Worm (Caenorhabditis elegans) whole organism, L2 larva: ENCODE measurements around the gene div-1.

Experiments
- C34F6.9 ChIP-seq: fragments of 150-350 bp; optimal IDR thresholded peaks from 2 replicates; lab custom pipeline; 2014; ENCODE audit warnings: missing biosample characterization, missing genetic modification characterization
- F13H6.1 ChIP-seq: sonication (generic microtip); optimal IDR thresholded peaks from 2 replicates; lab custom pipeline; 2016; ENCODE audit warnings: missing genetic modification characterization, missing compliant biosample characterization
- R02D3.7 ChIP-seq: fragments of 150-350 bp; optimal IDR thresholded peaks from 2 replicates; lab custom pipeline; 2014; ENCODE audit warnings: missing biosample characterization, missing genetic modification characterization
- Y55F3AM.14 ChIP-seq: fragments of 200-800 bp; sonication (Bioruptor generic); optimal IDR thresholded peaks from 2 replicates; lab custom pipeline; 2018; ENCODE audit warnings: mild to moderate bottlenecking, missing genetic modification characterization, missing compliant biosample characterization
- blmp-1 ChIP-seq: sonication (generic microtip); optimal IDR thresholded peaks from 2 replicates; lab custom pipeline; 2017; ENCODE audit warnings: missing genetic modification characterization, mild to moderate bottlenecking, missing compliant biosample characterization, antibody characterized with exemption, moderate library complexity; ENCODE audit not compliant: insufficient read depth
- ceh-16 ChIP-seq: fragments of 150-350 bp; optimal IDR thresholded peaks from 2 replicates; lab custom pipeline; 2014; ENCODE audit warnings: missing biosample characterization, missing genetic modification characterization
- crh-2 ChIP-seq: sonication (generic microtip); optimal IDR thresholded peaks from 2 replicates; lab custom pipeline; 2017; ENCODE audit warnings: missing biosample characterization, missing genetic modification characterization
- dmd-4 ChIP-seq: sonication (generic microtip); optimal IDR thresholded peaks from 2 replicates; lab custom pipeline; 2017; ENCODE audit warnings: missing biosample characterization, missing genetic modification characterization
- egl-27 ChIP-seq: sonication (generic microtip); optimal IDR thresholded peaks from 3 replicates; lab custom pipeline; 2017; ENCODE audit warnings: missing biosample characterization, missing genetic modification reagents, missing genetic modification characterization
- elt-1 ChIP-seq: fragments of 150-350 bp; optimal IDR thresholded peaks from 2 replicates; lab custom pipeline; 2014; ENCODE audit warnings: missing biosample characterization, missing genetic modification characterization
- elt-3 ChIP-seq: sonication (generic microtip); optimal IDR thresholded peaks from 2 replicates; lab custom pipeline; 2017; ENCODE audit warnings: missing biosample characterization, missing genetic modification characterization
- fos-1 ChIP-seq: fragments of 150-350 bp; optimal IDR thresholded peaks from 2 replicates; lab custom pipeline; 2014; ENCODE audit warnings: missing biosample characterization, missing genetic modification characterization
- gmeb-1 ChIP-seq: fragments of 150-350 bp; optimal IDR thresholded peaks from 2 replicates; lab custom pipeline; 2014; ENCODE audit warnings: missing biosample characterization, missing genetic modification characterization
- lin-13 ChIP-seq: fragments of 150-350 bp; optimal IDR thresholded peaks from 2 replicates; lab custom pipeline; 2014; ENCODE audit warnings: missing biosample characterization, missing genetic modification reagents, missing genetic modification characterization
- lin-39 ChIP-seq: fragments of 150-350 bp; optimal IDR thresholded peaks from 2 replicates; lab custom pipeline; 2014; ENCODE audit warnings: missing biosample characterization, missing genetic modification reagents, missing genetic modification characterization
- mab-5 ChIP-seq: fragments of 150-350 bp; optimal IDR thresholded peaks from 2 replicates; lab custom pipeline; 2014; ENCODE audit warnings: missing biosample characterization, missing genetic modification characterization
- mbf-1 ChIP-seq: sonication (generic microtip); optimal IDR thresholded peaks from 2 replicates; lab custom pipeline; 2017; ENCODE audit warnings: missing biosample characterization, missing genetic modification characterization
- nhr-10 ChIP-seq: sonication (generic microtip); optimal IDR thresholded peaks from 2 replicates; lab custom pipeline; 2017; ENCODE audit warnings: missing biosample characterization, missing genetic modification characterization
- nhr-11 ChIP-seq: fragments of 150-350 bp; optimal IDR thresholded peaks from 2 replicates; lab custom pipeline; 2014; ENCODE audit warnings: missing biosample characterization, missing genetic modification characterization
- nhr-12 ChIP-seq: fragments of 150-350 bp; optimal IDR thresholded peaks from 2 replicates; lab custom pipeline; 2014; ENCODE audit warnings: missing biosample characterization, missing genetic modification characterization
- nhr-129 ChIP-seq: fragments of 150-350 bp; optimal IDR thresholded peaks from 2 replicates; lab custom pipeline; 2014; ENCODE audit warnings: missing biosample characterization, missing genetic modification characterization
- nhr-21 ChIP-seq: fragments of 150-350 bp; optimal IDR thresholded peaks from 2 replicates; lab custom pipeline; 2014; ENCODE audit warnings: missing biosample characterization, missing genetic modification characterization
- nhr-23 ChIP-seq: fragments of 150-350 bp; optimal IDR thresholded peaks from 2 replicates; lab custom pipeline; 2014; ENCODE audit warnings: missing biosample characterization, missing genetic modification reagents, missing genetic modification characterization
- nhr-237 ChIP-seq: fragments of 150-350 bp; optimal IDR thresholded peaks from 2 replicates; lab custom pipeline; 2014; ENCODE audit warnings: missing biosample characterization, missing genetic modification characterization
- nhr-25 ChIP-seq: fragments of 150-350 bp; sonication (generic microtip); optimal IDR thresholded peaks from 3 replicates; lab custom pipeline; 2014; ENCODE audit warnings: missing biosample characterization, missing genetic modification characterization
- nhr-6 ChIP-seq: fragments of 150-350 bp; optimal IDR thresholded peaks from 2 replicates; lab custom pipeline; 2014; ENCODE audit warnings: missing biosample characterization, missing genetic modification characterization
- nhr-77 ChIP-seq: fragments of 150-350 bp; optimal IDR thresholded peaks from 2 replicates; lab custom pipeline; 2014; ENCODE audit warnings: missing biosample characterization, missing genetic modification characterization
- peb-1 ChIP-seq: fragments of 150-350 bp; optimal IDR thresholded peaks from 2 replicates; lab custom pipeline; 2014; ENCODE audit warnings: missing biosample characterization, missing genetic modification characterization
- skn-1 ChIP-seq: sonication (generic microtip); optimal IDR thresholded peaks from 2 replicates; lab custom pipeline; 2017; ENCODE audit warnings: missing biosample characterization, missing genetic modification characterization
- sma-3 ChIP-seq: sonication (generic microtip); optimal IDR thresholded peaks from 2 replicates; lab custom pipeline; 2016; ENCODE audit warnings: missing genetic modification reagents, missing genetic modification characterization, missing compliant biosample characterization
- sma-9 ChIP-seq, 2 experiments: fragments of 150-350 bp in 1 of 2; sonication (generic microtip) in 1 of 2; optimal IDR thresholded peaks; 2 replicates each; lab custom pipeline; 2014 to 2016; ENCODE audit warnings: missing genetic modification characterization in 2 of 2, mild to moderate bottlenecking in 1 of 2, missing biosample characterization in 1 of 2, missing compliant biosample characterization in 1 of 2, missing genetic modification reagents in 1 of 2, moderate library complexity in 1 of 2
- snpc-4 ChIP-seq: fragments of 150-350 bp; optimal IDR thresholded peaks from 2 replicates; lab custom pipeline; 2014; ENCODE audit warnings: missing biosample characterization, missing genetic modification characterization
- unc-39 ChIP-seq: fragments of 150-350 bp; optimal IDR thresholded peaks from 2 replicates; lab custom pipeline; 2014; ENCODE audit warnings: missing biosample characterization, missing genetic modification characterization
- unc-55 ChIP-seq: fragments of 150-350 bp; sonication (generic microtip); optimal IDR thresholded peaks from 3 replicates; lab custom pipeline; 2014; ENCODE audit warnings: missing biosample characterization, missing genetic modification reagents, missing genetic modification characterization
- unc-62 ChIP-seq: fragments of 150-350 bp; optimal IDR thresholded peaks from 2 replicates; lab custom pipeline; 2014; ENCODE audit warnings: missing biosample characterization, missing genetic modification reagents, missing genetic modification characterization
- ztf-11 ChIP-seq: sonication (generic microtip); optimal IDR thresholded peaks from 2 replicates; lab custom pipeline; 2017; ENCODE audit warnings: missing biosample characterization, missing genetic modification characterization
- ztf-4 ChIP-seq: fragments of 150-350 bp; optimal IDR thresholded peaks from 2 replicates; lab custom pipeline; 2014; ENCODE audit warnings: missing biosample characterization, missing genetic modification characterization

div-1 gene

DNA sequence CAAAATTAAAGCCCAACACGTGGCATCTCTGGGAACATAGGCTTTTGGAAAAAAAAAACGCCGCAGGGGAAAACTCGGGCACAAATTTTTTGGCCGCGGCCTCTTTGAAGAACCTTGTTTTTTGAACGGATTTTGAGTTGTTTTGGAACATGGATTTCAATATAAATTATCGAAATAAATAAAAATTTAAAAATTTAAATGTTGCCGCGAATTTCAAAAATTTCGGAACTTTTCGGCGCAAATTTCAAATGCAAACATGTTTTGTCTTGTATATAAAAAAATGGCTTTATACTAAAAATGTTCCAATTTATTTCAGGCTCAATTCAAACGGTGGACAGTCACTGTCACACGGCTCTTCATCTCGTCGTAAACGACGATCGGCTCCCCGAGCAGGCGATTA lies 4.3 kb downstream of the div-1 start:
- no peak for TF ChIP-seq sma-3 (GFP tag; lab: Kevin White, UChicago)
- no peak for TF ChIP-seq fos-1 (tag; lab: Kevin White, UChicago)
- TF ChIP-seq sma-9 (GFP tag; optimal IDR thresholded peaks at IDR 0.05; lab: Kevin White, UChicago) = no peak
- TF ChIP-seq sma-9 (tag; optimal IDR thresholded peaks at IDR 0.05; lab: Kevin White, UChicago) = no peak
- no peak for TF ChIP-seq lin-13 (GFP tag; lab: Kevin White, UChicago)
- TF ChIP-seq dmd-4 (tag; lab: Kevin White, UChicago) = no peak
- TF ChIP-seq unc-55 (GFP tag; lab: Kevin White, UChicago) = no peak
- no peak for TF ChIP-seq mbf-1
- no peak for TF ChIP-seq nhr-129 (tag; lab: Kevin White, UChicago)
- no peak for TF ChIP-seq Y55F3AM.14 (GFP tag; lab: Kevin White, UChicago)
- no peak for TF ChIP-seq C34F6.9 (tag; lab: Kevin White, UChicago)

DNA sequence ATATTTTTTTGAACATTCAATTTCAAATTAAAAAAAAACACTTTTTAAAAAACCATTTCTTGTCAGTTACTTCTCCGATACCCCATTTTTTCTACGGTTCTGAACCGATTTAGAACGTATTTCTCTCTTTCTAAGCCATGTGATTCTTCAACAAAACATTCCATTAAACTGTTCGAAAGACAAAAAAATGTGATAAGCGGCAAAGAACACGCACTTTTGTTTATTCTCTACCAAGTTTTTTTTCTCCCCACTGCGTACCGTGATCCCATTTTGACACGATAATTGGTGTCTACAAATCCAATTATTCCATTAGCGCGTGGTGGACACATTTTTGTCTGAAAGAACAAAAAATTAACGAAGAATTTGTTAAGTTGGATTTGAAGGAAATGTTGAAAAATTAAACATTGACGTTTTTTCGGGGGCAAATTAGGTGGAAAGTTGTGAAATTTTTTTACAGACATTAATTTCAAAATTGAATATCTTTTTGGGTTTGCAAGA lies 7.0 kb downstream of the div-1 start:
- TF ChIP-seq elt-1 (tag; lab: Kevin White, UChicago) = no peak
- TF ChIP-seq nhr-129 (tag; lab: Kevin White, UChicago) = peak; percentile 13

DNA sequence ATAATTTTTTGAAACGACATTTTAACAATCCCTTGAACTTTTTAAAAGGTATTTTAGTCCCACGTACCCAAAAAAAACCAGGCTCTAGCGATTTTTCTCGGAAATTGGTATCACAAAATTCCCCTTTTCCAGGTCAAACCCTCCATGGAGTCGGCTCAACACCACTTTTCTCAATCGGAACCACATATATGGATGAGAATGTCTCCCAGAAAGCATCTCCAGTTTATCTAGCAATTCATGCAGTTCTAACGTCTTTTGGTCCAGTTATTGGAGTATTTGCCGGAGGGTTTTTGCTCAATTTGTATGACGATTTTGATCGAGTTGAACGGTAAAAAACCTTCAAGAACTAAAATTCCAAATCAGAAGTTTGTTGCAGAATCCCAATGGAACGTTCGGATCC lies 8.3 kb downstream of the div-1 start:
- no peak for TF ChIP-seq nhr-6
- no peak for TF ChIP-seq ztf-11 (tag; lab: Kevin White, UChicago)
- TF ChIP-seq nhr-77 (tag; lab: Kevin White, UChicago) = no peak
- TF ChIP-seq egl-27 = no peak
- no peak for TF ChIP-seq lin-39 (tag; lab: Kevin White, UChicago)
- no peak for TF ChIP-seq nhr-25 (tag; lab: Kevin White, UChicago)
- TF ChIP-seq fos-1 (tag; lab: Kevin White, UChicago) = no peak
- TF ChIP-seq R02D3.7 (tag; lab: Kevin White, UChicago) = no peak
- no peak for TF ChIP-seq nhr-10
- TF ChIP-seq C34F6.9 (tag; lab: Kevin White, UChicago) = no peak
- no peak for TF ChIP-seq unc-55 (GFP tag; lab: Kevin White, UChicago)
- TF ChIP-seq elt-1 (tag; lab: Kevin White, UChicago) = no peak
- TF ChIP-seq sma-3 (GFP tag; lab: Kevin White, UChicago) = no peak
- no peak for TF ChIP-seq crh-2 (tag; lab: Kevin White, UChicago)
- no peak for TF ChIP-seq peb-1 (tag; lab: Kevin White, UChicago)
- TF ChIP-seq nhr-237 (tag; lab: Kevin White, UChicago) = no peak

DNA sequence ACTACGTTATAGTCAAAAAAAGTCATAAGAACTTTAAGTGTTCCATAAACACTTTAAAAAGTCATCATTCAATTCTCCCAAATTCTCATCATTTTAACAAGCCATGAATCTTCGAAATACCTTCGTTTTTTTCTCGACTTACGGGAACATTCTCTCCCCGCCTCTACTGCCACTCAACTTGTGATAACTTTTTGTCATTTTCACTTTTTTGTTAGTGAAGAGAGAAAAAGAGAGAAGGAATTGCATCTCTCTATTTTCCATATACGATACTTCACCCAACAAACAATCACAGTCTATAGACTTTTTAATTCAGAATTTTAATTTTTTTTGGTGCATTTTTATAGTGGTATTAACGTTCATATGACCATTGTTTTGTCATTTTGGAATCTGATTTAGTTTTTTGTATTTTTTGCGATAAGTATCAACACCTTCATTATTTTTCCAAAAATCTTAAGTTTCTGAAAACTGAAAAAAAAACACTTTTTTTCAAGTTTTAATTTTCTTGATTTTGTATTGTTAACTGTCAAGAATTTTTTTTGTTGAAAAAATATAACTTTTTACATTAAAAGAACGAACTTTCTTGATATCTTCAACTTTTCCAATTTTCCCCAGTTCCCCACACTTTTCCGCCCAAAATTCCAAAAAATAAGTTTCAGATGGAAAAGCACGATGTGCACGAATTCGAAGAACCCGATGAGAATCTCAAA lies 9.8 kb downstream of the div-1 start, which contains the start of gene Y70G10A.3:
Gene Y70G10A.3 (plus strand): TSS at position 657 of the 707 bp plus-strand sequence.
- no peak for TF ChIP-seq unc-39 (tag; lab: Kevin White, UChicago)
- peak; percentile 29 for TF ChIP-seq blmp-1 (tag; lab: Kevin White, UChicago)
- TF ChIP-seq elt-3 (tag; lab: Kevin White, UChicago) = no peak

DNA sequence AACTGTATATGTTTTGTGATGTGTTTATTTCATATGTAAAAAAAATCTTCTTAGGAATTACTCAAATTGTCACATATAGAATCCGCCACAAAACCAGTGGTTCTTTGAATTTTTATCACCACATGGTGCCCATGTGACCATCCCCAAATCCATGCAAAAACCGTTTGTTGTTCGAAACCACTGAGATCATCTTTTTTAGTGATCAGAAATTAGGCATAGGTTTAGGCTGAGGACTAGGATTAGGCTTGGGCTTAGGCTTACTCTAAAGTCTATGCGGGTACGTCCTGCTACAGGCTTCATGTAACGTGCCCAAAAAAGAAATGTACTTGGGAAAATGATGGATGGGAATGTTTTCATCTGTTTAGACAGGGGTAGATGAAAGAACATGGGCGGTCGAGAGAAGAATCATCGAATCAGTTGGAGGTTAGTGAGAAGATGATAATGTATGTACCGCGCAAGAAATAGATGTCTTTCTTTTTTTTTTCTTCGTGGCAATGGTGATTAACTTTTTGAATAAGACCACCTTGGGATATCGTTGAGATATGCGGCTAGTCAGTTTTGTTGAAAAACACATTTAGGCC lies 12.0 kb downstream of the div-1 start:
- TF ChIP-seq fos-1 (tag; lab: Kevin White, UChicago) = peak; percentile 9
- TF ChIP-seq nhr-21 = peak; percentile 11
- TF ChIP-seq ceh-16 (tag; lab: Kevin White, UChicago) = no peak
- TF ChIP-seq, all 48 proteins: peak for 2

DNA sequence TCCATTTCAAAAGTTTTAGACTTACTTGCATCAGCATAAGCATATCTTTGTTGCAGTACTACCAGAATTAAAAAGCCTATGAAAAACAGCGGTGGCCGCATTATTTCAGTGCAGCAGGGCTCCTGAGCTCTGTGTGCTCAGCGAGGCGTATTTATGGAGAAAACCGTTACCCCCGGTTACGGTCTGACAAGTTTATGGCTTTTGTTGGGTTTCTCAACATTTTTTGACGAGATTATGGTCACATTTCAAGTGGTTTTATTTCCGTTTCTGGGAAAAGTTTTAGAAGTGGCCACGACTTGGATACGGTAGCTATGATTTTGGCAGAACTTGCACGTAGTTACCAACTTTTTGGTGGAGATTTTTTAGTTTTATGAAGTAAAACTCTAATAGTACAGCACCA lies 14.4 kb downstream of the div-1 start, which contains the start of gene paml-1:
Gene paml-1 (minus strand): TSS at position 101 of the 400 bp plus-strand sequence.
- TF ChIP-seq nhr-12 (tag; lab: Kevin White, UChicago) = no peak
- TF ChIP-seq mab-5 (tag; lab: Kevin White, UChicago) = no peak
- TF ChIP-seq peb-1 (tag; lab: Kevin White, UChicago) = no peak
- TF ChIP-seq fos-1 (tag; lab: Kevin White, UChicago) = no peak
- no peak for TF ChIP-seq egl-27
- TF ChIP-seq nhr-11 (tag; lab: Kevin White, UChicago) = no peak
- TF ChIP-seq sma-3 (GFP tag; lab: Kevin White, UChicago) = no peak
- TF ChIP-seq skn-1 (tag; lab: Kevin White, UChicago) = no peak
- no peak for TF ChIP-seq F13H6.1
- no peak for TF ChIP-seq ztf-4 (tag; lab: Kevin White, UChicago)
- TF ChIP-seq ztf-11 (tag; lab: Kevin White, UChicago) = no peak
- TF ChIP-seq unc-62 (GFP tag; lab: Kevin White, UChicago) = no peak
- TF ChIP-seq nhr-23 (tag; lab: Kevin White, UChicago) = no peak
- no peak for TF ChIP-seq gmeb-1 (tag; lab: Kevin White, UChicago)
- no peak for TF ChIP-seq snpc-4
- no peak for TF ChIP-seq nhr-10
